Worm (Caenorhabditis elegans) whole organism, L4 larva: ENCODE measurements around the gene F16B12.7.

Experiments used
- F10B5.3 ChIP-seq: sonication (generic microtip); optimal IDR thresholded peaks from 2 replicates; lab custom pipeline; 2016; ENCODE audit warnings: mild to moderate bottlenecking, missing genetic modification characterization, missing compliant biosample characterization
- F37D6.2 ChIP-seq: sonication (generic microtip); optimal IDR thresholded peaks from 2 replicates; lab custom pipeline; 2016; ENCODE audit warnings: mild to moderate bottlenecking, missing genetic modification characterization, missing compliant biosample characterization
- F49E8.2 ChIP-seq: sonication (generic microtip); optimal IDR thresholded peaks from 2 replicates; lab custom pipeline; 2016; ENCODE audit warnings: missing compliant biosample characterization, mild to moderate bottlenecking, missing genetic modification characterization, borderline replicate concordance
- T20F7.1 ChIP-seq: fragments of 200-800 bp; sonication (Bioruptor generic); optimal IDR thresholded peaks from 2 replicates; lab custom pipeline; 2018; ENCODE audit warnings: mild to moderate bottlenecking, missing genetic modification characterization, missing compliant biosample characterization
- T26A8.4 ChIP-seq: fragments of 200-800 bp; sonication (Bioruptor generic); IDR thresholded peaks from 2 replicates; pipeline ENCODE4 v1.3.6; 2022; ENCODE audit warnings: missing genetic modification characterization, missing compliant biosample characterization
- Y5F2A.4 ChIP-seq: fragments of 200-800 bp; sonication (Bioruptor generic); optimal IDR thresholded peaks from 2 replicates; lab custom pipeline; 2018; ENCODE audit warnings: mild to moderate bottlenecking, missing genetic modification characterization, missing compliant biosample characterization
- Y75B8A.6 ChIP-seq: fragments of 200-800 bp; sonication (Bioruptor generic); IDR thresholded peaks from 2 replicates; pipeline ENCODE4 v1.3.6; 2022; ENCODE audit warnings: missing genetic modification reagents, missing genetic modification characterization, missing compliant biosample characterization
- aha-1 ChIP-seq: fragments of 150-350 bp; peaks from one replicate; lab custom pipeline; 2014; ENCODE audit warnings: missing biosample characterization, missing genetic modification characterization
- ama-1 ChIP-seq: fragments of 150-350 bp; optimal IDR thresholded peaks from 2 replicates; lab custom pipeline; 2014; ENCODE audit warnings: inconsistent platforms, mixed read lengths
- arid-1 ChIP-seq: fragments of 200-800 bp; sonication (Bioruptor generic); conservative IDR thresholded peaks from 2 replicates; pipeline ENCODE4 v1.3.6; 2022; ENCODE audit warnings: missing genetic modification reagents, missing genetic modification characterization, missing compliant biosample characterization
- ceh-44 ChIP-seq: fragments of 200-800 bp; sonication (Bioruptor generic); IDR thresholded peaks from 2 replicates; pipeline ENCODE4 v1.3.6; 2022; ENCODE audit warnings: missing genetic modification reagents, missing genetic modification characterization, missing compliant biosample characterization
- ceh-62 ChIP-seq: sonication (generic microtip); optimal IDR thresholded peaks from 2 replicates; lab custom pipeline; 2017; ENCODE audit warnings: missing biosample characterization, missing genetic modification characterization
- ceh-82 ChIP-seq: sonication (generic microtip); optimal IDR thresholded peaks from 2 replicates; lab custom pipeline; 2017; ENCODE audit warnings: missing biosample characterization, missing genetic modification characterization
- cey-2 ChIP-seq: sonication (generic microtip); optimal IDR thresholded peaks from 3 replicates; lab custom pipeline; 2017; ENCODE audit warnings: missing genetic modification characterization, mild to moderate bottlenecking, missing compliant biosample characterization, antibody characterized with exemption, borderline replicate concordance; ENCODE audit not compliant: insufficient read depth
- ctbp-1 ChIP-seq: fragments of 200-800 bp; sonication (Bioruptor generic); IDR thresholded peaks from 2 replicates; pipeline ENCODE4 v1.3.6; 2022; ENCODE audit warnings: missing genetic modification reagents, missing genetic modification characterization, missing compliant biosample characterization
- daf-12 ChIP-seq: fragments of 150-350 bp; optimal IDR thresholded peaks from 2 replicates; lab custom pipeline; 2014; ENCODE audit warnings: missing biosample characterization, missing genetic modification reagents, missing genetic modification characterization
- daf-19 ChIP-seq: fragments of 200-800 bp; sonication (Bioruptor generic); conservative IDR thresholded peaks from 2 replicates; pipeline ENCODE4 v1.3.6; 2022; ENCODE audit warnings: missing genetic modification characterization, missing compliant biosample characterization
- daf-8 ChIP-seq: fragments of 200-800 bp; sonication (Bioruptor generic); IDR thresholded peaks from 2 replicates; pipeline ENCODE4 v1.3.6; 2022; ENCODE audit warnings: missing genetic modification characterization, missing compliant biosample characterization
- dmd-8 ChIP-seq: fragments of 200-800 bp; sonication (Bioruptor generic); IDR thresholded peaks from 2 replicates; pipeline ENCODE4 v1.3.6; 2022; ENCODE audit warnings: missing genetic modification characterization, missing compliant biosample characterization
- dmd-9 ChIP-seq: fragments of 200-800 bp; sonication (Bioruptor generic); IDR thresholded peaks from 2 replicates; pipeline ENCODE4 v1.3.6; 2022; ENCODE audit warnings: missing genetic modification reagents, missing genetic modification characterization, missing compliant biosample characterization
- egl-27 ChIP-seq: sonication (generic microtip); optimal IDR thresholded peaks from 3 replicates; lab custom pipeline; 2017; ENCODE audit warnings: missing biosample characterization, missing genetic modification reagents, missing genetic modification characterization
- hlh-11 ChIP-seq: fragments of 200-800 bp; sonication (Bioruptor generic); optimal IDR thresholded peaks from 2 replicates; lab custom pipeline; 2018; ENCODE audit warnings: mild to moderate bottlenecking, missing genetic modification characterization, missing compliant biosample characterization
- hlh-30 ChIP-seq: sonication (generic microtip); optimal IDR thresholded peaks from 2 replicates; lab custom pipeline; 2017; ENCODE audit warnings: antibody characterized with exemption, mild to moderate bottlenecking, missing genetic modification characterization, missing compliant biosample characterization; ENCODE audit not compliant: insufficient read depth
- hmg-1.1 ChIP-seq: fragments of 200-800 bp; sonication (Bioruptor generic); IDR thresholded peaks from 2 replicates; pipeline ENCODE4 v1.3.6; 2022; ENCODE audit warnings: missing genetic modification reagents, missing genetic modification characterization, missing compliant biosample characterization
- jun-1 ChIP-seq: fragments of 150-350 bp; optimal IDR thresholded peaks from 2 replicates; lab custom pipeline; 2014; ENCODE audit warnings: missing biosample characterization, missing genetic modification reagents, missing genetic modification characterization
- lin-15B ChIP-seq: fragments of 150-350 bp; sonication (generic microtip); optimal IDR thresholded peaks from 3 replicates; lab custom pipeline; 2014; ENCODE audit warnings: missing biosample characterization, missing genetic modification characterization
- lin-29 ChIP-seq: fragments of 200-800 bp; sonication (Bioruptor generic); IDR thresholded peaks from 2 replicates; pipeline ENCODE4 v1.3.6; 2022; ENCODE audit warnings: missing genetic modification reagents, missing genetic modification characterization, missing compliant biosample characterization
- lin-38 ChIP-seq: fragments of 200-800 bp; sonication (Bioruptor generic); IDR thresholded peaks from 2 replicates; pipeline ENCODE4 v1.3.6; 2022; ENCODE audit warnings: missing genetic modification reagents, missing genetic modification characterization, missing compliant biosample characterization
- lin-39 ChIP-seq: fragments of 150-350 bp; optimal IDR thresholded peaks from 2 replicates; lab custom pipeline; 2014; ENCODE audit warnings: missing biosample characterization, missing genetic modification reagents, missing genetic modification characterization
- lir-3 ChIP-seq: sonication (generic microtip); optimal IDR thresholded peaks from 2 replicates; lab custom pipeline; 2016; ENCODE audit warnings: mild to moderate bottlenecking, missing genetic modification characterization, missing compliant biosample characterization
- mep-1 ChIP-seq: fragments of 150-350 bp; sonication (generic microtip); optimal IDR thresholded peaks from 3 replicates; lab custom pipeline; 2014; ENCODE audit warnings: missing biosample characterization, missing genetic modification characterization
- mes-2 ChIP-seq: sonication (generic microtip); optimal IDR thresholded peaks from 2 replicates; lab custom pipeline; 2016; ENCODE audit warnings: missing genotype, mild to moderate bottlenecking, missing genetic modification characterization, missing compliant biosample characterization; ENCODE audit not compliant: poor library complexity, severe bottlenecking
- mxl-3 ChIP-seq: fragments of 200-800 bp; sonication (Bioruptor generic); optimal IDR thresholded peaks from 2 replicates; lab custom pipeline; 2018; ENCODE audit warnings: mild to moderate bottlenecking, missing genetic modification characterization, missing compliant biosample characterization
- nhr-10 ChIP-seq: fragments of 150-350 bp; optimal IDR thresholded peaks from 2 replicates; lab custom pipeline; 2014; ENCODE audit warnings: missing biosample characterization, missing genetic modification characterization
- nhr-11 ChIP-seq: fragments of 150-350 bp; optimal IDR thresholded peaks from 2 replicates; lab custom pipeline; 2014; ENCODE audit warnings: missing biosample characterization, missing genetic modification characterization
- nhr-111 ChIP-seq: fragments of 200-800 bp; sonication (Bioruptor generic); optimal IDR thresholded peaks from 2 replicates; lab custom pipeline; 2018; ENCODE audit warnings: mild to moderate bottlenecking, missing genetic modification characterization, missing compliant biosample characterization
- nhr-237 ChIP-seq: sonication (generic microtip); optimal IDR thresholded peaks from 2 replicates; lab custom pipeline; 2017; ENCODE audit warnings: missing biosample characterization, missing genetic modification characterization
- nhr-28 ChIP-seq: fragments of 150-350 bp; optimal IDR thresholded peaks from 2 replicates; lab custom pipeline; 2014; ENCODE audit warnings: missing biosample characterization, missing genetic modification characterization
- nhr-41 ChIP-seq: fragments of 200-800 bp; sonication (Bioruptor generic); IDR thresholded peaks from 2 replicates; pipeline ENCODE4 v1.3.6; 2022; ENCODE audit warnings: missing genetic modification reagents, missing genetic modification characterization, missing compliant biosample characterization
- nhr-77 ChIP-seq: fragments of 150-350 bp; optimal IDR thresholded peaks from 2 replicates; lab custom pipeline; 2014; ENCODE audit warnings: missing biosample characterization, missing genetic modification characterization
- php-3 ChIP-seq: fragments of 200-800 bp; sonication (Bioruptor generic); IDR thresholded peaks from 2 replicates; pipeline ENCODE4 v1.3.6; 2022; ENCODE audit warnings: missing genetic modification reagents, missing genetic modification characterization, missing compliant biosample characterization
- pqm-1 ChIP-seq: sonication (generic microtip); optimal IDR thresholded peaks from 2 replicates; lab custom pipeline; 2017; ENCODE audit warnings: missing biosample characterization, missing genetic modification characterization
- snpc-1.2 ChIP-seq: fragments of 200-800 bp; sonication (Bioruptor generic); IDR thresholded peaks from 2 replicates; pipeline ENCODE4 v1.3.6; 2022; ENCODE audit warnings: missing genetic modification reagents, missing genetic modification characterization, missing compliant biosample characterization
- snpc-4 ChIP-seq: fragments of 150-350 bp; optimal IDR thresholded peaks from 2 replicates; lab custom pipeline; 2014; ENCODE audit warnings: missing biosample characterization, missing genetic modification characterization
- spr-3 ChIP-seq: fragments of 200-800 bp; sonication (Bioruptor generic); optimal IDR thresholded peaks from 2 replicates; lab custom pipeline; 2018; ENCODE audit warnings: mild to moderate bottlenecking, missing genetic modification characterization, missing compliant biosample characterization
- unc-130 ChIP-seq: sonication (generic microtip); optimal IDR thresholded peaks from 2 replicates; lab custom pipeline; 2016; ENCODE audit warnings: missing genetic modification reagents, missing genetic modification characterization, missing compliant biosample characterization
- unc-39 ChIP-seq: sonication (generic microtip); optimal IDR thresholded peaks from 2 replicates; lab custom pipeline; 2017; ENCODE audit warnings: missing biosample characterization, missing genetic modification characterization
- ztf-7 ChIP-seq: fragments of 150-350 bp; optimal IDR thresholded peaks from 2 replicates; lab custom pipeline; 2014; ENCODE audit warnings: missing biosample characterization, missing genetic modification characterization

F16B12.7 gene

DNA sequence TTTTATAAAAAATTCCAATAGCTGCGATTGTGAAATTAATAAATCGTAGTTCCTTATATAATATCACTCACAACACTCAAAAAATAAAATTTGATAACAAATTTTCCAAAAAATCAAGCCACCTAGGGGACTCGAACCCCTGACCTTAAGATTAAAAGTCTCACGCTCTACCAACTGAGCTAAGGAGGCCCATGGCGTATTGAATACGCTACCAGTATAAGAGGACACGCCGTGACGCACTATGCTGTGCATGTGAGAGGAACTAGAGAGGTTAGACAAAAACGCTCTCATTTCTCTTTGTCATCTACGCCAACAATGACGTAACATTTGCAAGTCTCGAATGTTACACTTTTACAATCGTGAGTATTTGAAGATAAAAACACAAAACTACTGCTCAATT is 44.5 kb upstream of the F16B12.7 start (continued):
- TF ChIP-seq nhr-11, result peak; percentile 86
- peak; percentile 81 for TF ChIP-seq ama-1 (lab: Kevin White, UChicago)
- TF ChIP-seq F10B5.3, result peak; percentile 52
- TF ChIP-seq arid-1 (GFP tag; lab: Robert Waterston, UW), result peak; percentile 97
- peak; percentile 48 for TF ChIP-seq nhr-10 (tag; lab: Kevin White, UChicago)
- peak; percentile 81 for TF ChIP-seq F37D6.2 (tag; lab: Kevin White, UChicago)
- TF ChIP-seq dmd-8 (GFP tag; lab: Robert Waterston, UW), result peak; percentile 97
- peak; percentile 83 for TF ChIP-seq Y5F2A.4
- TF ChIP-seq ctbp-1 (GFP tag; lab: Robert Waterston, UW), result peak; percentile 96
- no peak for TF ChIP-seq ceh-82
- peak; percentile 94 for TF ChIP-seq T26A8.4 (GFP tag; lab: Robert Waterston, UW)
- TF ChIP-seq nhr-41 (GFP tag; lab: Robert Waterston, UW), result peak; percentile 96

DNA sequence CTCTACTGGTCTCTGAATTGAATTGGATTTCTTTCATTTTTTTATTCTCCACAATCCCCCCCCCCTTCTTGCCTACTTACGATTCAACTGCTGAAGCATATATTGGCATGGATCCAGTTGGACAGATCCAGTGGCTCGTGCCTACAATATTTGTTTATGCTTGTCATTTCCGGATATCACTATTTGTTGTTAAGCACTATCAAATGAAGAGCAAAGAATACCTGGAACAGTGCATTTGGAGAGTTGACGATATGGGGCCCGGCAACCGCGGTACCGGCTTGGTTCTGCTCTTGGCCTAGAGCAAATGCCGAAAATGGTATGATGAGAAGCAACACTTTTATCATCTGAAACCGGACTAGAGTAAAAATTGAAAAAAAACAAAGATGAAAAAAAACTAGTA is 40.7 kb upstream of the F16B12.7 start, which contains the start of gene lgc-21:
TSS of gene lgc-21 (minus strand) at position 344 of the 400 bp plus-strand sequence.
- TF ChIP-seq nhr-28 (tag; lab: Kevin White, UChicago), result no peak
- no peak for TF ChIP-seq daf-19
- TF ChIP-seq F10B5.3, result no peak
- TF ChIP-seq lin-29, result no peak
- TF ChIP-seq aha-1 (tag; lab: Kevin White, UChicago), result peak; percentile 96

DNA sequence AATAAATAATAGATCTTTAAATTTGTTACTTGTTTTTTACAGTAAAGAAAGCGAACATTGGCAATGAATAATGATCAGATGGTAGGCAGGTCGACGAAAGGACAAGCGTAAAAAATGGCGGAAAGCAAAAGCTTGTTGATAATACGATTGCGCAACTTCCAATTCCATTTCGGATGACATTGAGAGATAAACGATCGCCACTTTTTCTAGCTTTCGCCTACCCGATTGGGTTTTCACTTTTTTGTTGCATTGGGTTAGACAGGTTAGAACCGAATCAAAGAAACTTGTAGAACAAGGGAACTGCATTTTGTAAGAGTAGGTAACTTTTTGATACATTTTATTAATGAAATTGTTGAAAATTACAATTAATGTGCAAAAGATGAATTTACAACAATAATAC is 38.8 kb upstream of the F16B12.7 start:
- no peak for TF ChIP-seq snpc-4 (tag; lab: Kevin White, UChicago)
- TF ChIP-seq jun-1 (tag; lab: Kevin White, UChicago), result no peak
- TF ChIP-seq daf-12, result no peak
- no peak for TF ChIP-seq php-3 (GFP tag; lab: Robert Waterston, UW)
- no peak for TF ChIP-seq mxl-3 (GFP tag; lab: Kevin White, UChicago)
- TF ChIP-seq daf-8 (GFP tag; lab: Robert Waterston, UW), result no peak
- TF ChIP-seq lin-38 (GFP tag; lab: Robert Waterston, UW), result no peak
- no peak for TF ChIP-seq Y5F2A.4
- TF ChIP-seq nhr-41 (GFP tag; lab: Robert Waterston, UW), result no peak
- no peak for TF ChIP-seq lin-39 (tag; lab: Kevin White, UChicago)
- TF ChIP-seq ztf-7 (tag; lab: Kevin White, UChicago), result no peak
- no peak for TF ChIP-seq Y75B8A.6
- TF ChIP-seq cey-2 (tag; lab: Kevin White, UChicago), result no peak
- no peak for TF ChIP-seq hlh-11 (tag; lab: Kevin White, UChicago)
- TF ChIP-seq ceh-62 (tag; lab: Kevin White, UChicago), result no peak

DNA sequence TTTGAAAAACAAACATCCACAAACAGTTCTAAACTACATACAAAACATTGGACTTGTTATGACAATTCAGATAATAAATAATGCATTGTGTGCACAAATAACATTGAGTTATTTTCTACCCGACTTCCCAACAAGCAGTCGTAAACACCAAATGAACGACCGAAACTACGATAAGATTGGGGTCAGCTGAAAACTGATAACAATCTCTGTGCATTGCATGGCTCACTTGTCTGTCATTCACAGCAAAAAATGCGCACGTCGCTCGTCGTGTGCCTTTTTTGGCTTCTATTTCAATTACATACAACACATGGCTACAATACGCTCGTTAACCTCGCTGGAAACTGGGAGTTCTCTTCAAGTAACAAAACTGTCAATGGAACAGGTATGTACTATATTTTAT is 37.4 kb upstream of the F16B12.7 start, which contains the start of gene C33G3.4:
TSS of gene C33G3.4 (plus strand) at position 213 of the 400 bp plus-strand sequence.
- no peak for TF ChIP-seq nhr-111 (GFP tag; lab: Kevin White, UChicago)
- TF ChIP-seq daf-12, result no peak
- no peak for TF ChIP-seq nhr-237 (tag; lab: Kevin White, UChicago)
- TF ChIP-seq egl-27, result no peak
- TF ChIP-seq unc-130 (GFP tag; lab: Kevin White, UChicago), result no peak
- TF ChIP-seq unc-39 (tag; lab: Kevin White, UChicago), result no peak
- no peak for TF ChIP-seq ama-1 (lab: Kevin White, UChicago)
- no peak for TF ChIP-seq arid-1 (GFP tag; lab: Robert Waterston, UW)
- TF ChIP-seq T20F7.1, result no peak
- TF ChIP-seq mes-2 (tag; lab: Kevin White, UChicago), result no peak
- TF ChIP-seq snpc-1.2 (GFP tag; lab: Robert Waterston, UW), result no peak
- no peak for TF ChIP-seq hlh-30
- TF ChIP-seq dmd-9 (GFP tag; lab: Robert Waterston, UW), result no peak
- no peak for TF ChIP-seq hmg-1.1
- no peak for TF ChIP-seq F49E8.2 (tag; lab: Kevin White, UChicago)
- TF ChIP-seq mep-1, result no peak
- TF ChIP-seq lir-3 (tag; lab: Kevin White, UChicago), result no peak
- TF ChIP-seq pqm-1 (tag; lab: Kevin White, UChicago), result peak; percentile 86
- no peak for TF ChIP-seq spr-3 (GFP tag; lab: Kevin White, UChicago)
- no peak for TF ChIP-seq Y75B8A.6
- TF ChIP-seq lin-29, result no peak
- TF ChIP-seq ceh-44, result no peak
- peak; percentile 41 for TF ChIP-seq nhr-77 (tag; lab: Kevin White, UChicago)
- TF ChIP-seq lin-15B, result no peak
